Worm (Caenorhabditis elegans) whole organism, mixed stage, embryonic: Measurements from ENCODE around the gene Y17G7B.22.

ENCODE experiments used
- M03D4.4 ChIP-seq: sonication (generic microtip); optimal IDR thresholded peaks from 2 replicates; lab custom pipeline; 2017; ENCODE audit warnings: mild to moderate bottlenecking, missing genetic modification characterization, missing compliant biosample characterization
- bed-3 ChIP-seq: fragments of 200-800 bp; sonication (Bioruptor generic); optimal IDR thresholded peaks from 3 replicates; lab custom pipeline; 2018; ENCODE audit warnings: mild to moderate bottlenecking, missing genetic modification characterization, moderate library complexity, missing compliant biosample characterization
- blmp-1 ChIP-seq: fragments of 150-350 bp; optimal IDR thresholded peaks from 2 replicates; lab custom pipeline; 2014; ENCODE audit warnings: missing biosample characterization, missing genetic modification characterization
- ceh-39 ChIP-seq: fragments of 150-350 bp; optimal IDR thresholded peaks from 2 replicates; lab custom pipeline; 2014; ENCODE audit warnings: missing biosample characterization, missing genetic modification characterization
- ceh-43 ChIP-seq: fragments of 200-800 bp; sonication (Bioruptor generic); optimal IDR thresholded peaks from 2 replicates; lab custom pipeline; 2018; ENCODE audit warnings: mild to moderate bottlenecking, missing genetic modification characterization, moderate library complexity, missing compliant biosample characterization
- ceh-83 ChIP-seq: fragments of 200-800 bp; sonication (Bioruptor generic); optimal IDR thresholded peaks from 2 replicates; lab custom pipeline; 2018; ENCODE audit warnings: mild to moderate bottlenecking, missing genetic modification characterization, missing compliant biosample characterization
- ces-1 ChIP-seq: fragments of 150-350 bp; optimal IDR thresholded peaks from 2 replicates; lab custom pipeline; 2014; ENCODE audit warnings: missing biosample characterization, missing genetic modification reagents, missing genetic modification characterization
- cnd-1 ChIP-seq: fragments of 200-800 bp; sonication (Bioruptor generic); optimal IDR thresholded peaks from 2 replicates; lab custom pipeline; 2018; ENCODE audit warnings: mild to moderate bottlenecking, missing genetic modification characterization, missing compliant biosample characterization
- drap-1 ChIP-seq: fragments of 200-800 bp; sonication (Bioruptor generic); optimal IDR thresholded peaks from 3 replicates; lab custom pipeline; 2018; ENCODE audit warnings: mild to moderate bottlenecking, missing genetic modification characterization, missing compliant biosample characterization
- elt-1 ChIP-seq: sonication (generic microtip); optimal IDR thresholded peaks from 2 replicates; lab custom pipeline; 2017; ENCODE audit warnings: missing genetic modification characterization, mild to moderate bottlenecking, missing compliant biosample characterization, antibody characterized with exemption, moderate library complexity, borderline replicate concordance; ENCODE audit not compliant: insufficient read depth
- elt-3 ChIP-seq: fragments of 150-350 bp; optimal IDR thresholded peaks from 2 replicates; lab custom pipeline; 2014; ENCODE audit warnings: missing biosample characterization, missing genetic modification characterization
- flh-1 ChIP-seq: fragments of 200-800 bp; sonication (Bioruptor generic); optimal IDR thresholded peaks from 2 replicates; lab custom pipeline; 2018; ENCODE audit warnings: mild to moderate bottlenecking, missing genetic modification characterization, moderate library complexity, missing compliant biosample characterization
- ham-2 ChIP-seq: fragments of 200-800 bp; sonication (Bioruptor generic); optimal IDR thresholded peaks from 2 replicates; lab custom pipeline; 2018; ENCODE audit warnings: mild to moderate bottlenecking, missing genetic modification characterization, missing compliant biosample characterization
- hlh-1 ChIP-seq: fragments of 150-350 bp; optimal IDR thresholded peaks from 2 replicates; lab custom pipeline; 2014; ENCODE audit warnings: missing biosample characterization, missing genetic modification reagents, missing genetic modification characterization
- lin-13 ChIP-seq: fragments of 150-350 bp; optimal IDR thresholded peaks from 2 replicates; lab custom pipeline; 2014; ENCODE audit warnings: missing biosample characterization, missing genetic modification characterization
- lin-32 ChIP-seq: fragments of 200-800 bp; sonication (Bioruptor generic); optimal IDR thresholded peaks from 2 replicates; lab custom pipeline; 2018; ENCODE audit warnings: mild to moderate bottlenecking, missing genetic modification characterization, missing compliant biosample characterization
- lsy-2 ChIP-seq: fragments of 150-350 bp; optimal IDR thresholded peaks from 2 replicates; lab custom pipeline; 2014; ENCODE audit warnings: missing biosample characterization, missing genetic modification characterization
- mab-5 ChIP-seq: fragments of 150-350 bp; optimal IDR thresholded peaks from 2 replicates; lab custom pipeline; 2014; ENCODE audit warnings: missing biosample characterization, missing genetic modification characterization
- mep-1 ChIP-seq: fragments of 150-350 bp; optimal IDR thresholded peaks from 2 replicates; lab custom pipeline; 2017; ENCODE audit warnings: missing biosample characterization, missing genetic modification reagents, missing genetic modification characterization, inconsistent platforms
- mls-2 ChIP-seq: sonication (generic microtip); optimal IDR thresholded peaks from 2 replicates; lab custom pipeline; 2016; ENCODE audit warnings: mild to moderate bottlenecking, missing genetic modification characterization, moderate library complexity, missing compliant biosample characterization
- nhr-12 ChIP-seq: fragments of 150-350 bp; optimal IDR thresholded peaks from 2 replicates; lab custom pipeline; 2014; ENCODE audit warnings: missing biosample characterization, missing genetic modification characterization
- nhr-2 ChIP-seq: fragments of 150-350 bp; optimal IDR thresholded peaks from 2 replicates; lab custom pipeline; 2014; ENCODE audit warnings: missing biosample characterization, missing genetic modification characterization
- nhr-237 ChIP-seq: fragments of 150-350 bp; optimal IDR thresholded peaks from 2 replicates; lab custom pipeline; 2014; ENCODE audit warnings: missing biosample characterization, missing genetic modification characterization
- nhr-28 ChIP-seq: fragments of 150-350 bp; optimal IDR thresholded peaks from 2 replicates; lab custom pipeline; 2014; ENCODE audit warnings: missing biosample characterization, missing genetic modification characterization
- nhr-76 ChIP-seq: sonication (generic microtip); optimal IDR thresholded peaks from 2 replicates; lab custom pipeline; 2017; ENCODE audit warnings: missing biosample characterization, missing genetic modification characterization
- pha-4 ChIP-seq: fragments of 150-350 bp; optimal IDR thresholded peaks from 2 replicates; lab custom pipeline; 2018; ENCODE audit warnings: missing biosample characterization, missing genetic modification reagents, missing genetic modification characterization
- sem-2 ChIP-seq: fragments of 200-800 bp; sonication (Bioruptor generic); optimal IDR thresholded peaks from 2 replicates; lab custom pipeline; 2018; ENCODE audit warnings: mild to moderate bottlenecking, missing genetic modification characterization, missing compliant biosample characterization
- snpc-4 ChIP-seq: fragments of 150-350 bp; optimal IDR thresholded peaks from 2 replicates; lab custom pipeline; 2014; ENCODE audit warnings: missing biosample characterization, missing genetic modification characterization
- sptf-1 ChIP-seq: sonication (generic microtip); optimal IDR thresholded peaks from 2 replicates; lab custom pipeline; 2017; ENCODE audit warnings: mild to moderate bottlenecking, missing genetic modification characterization, moderate library complexity, missing compliant biosample characterization
- tbx-8 ChIP-seq: fragments of 200-800 bp; sonication (Bioruptor generic); optimal IDR thresholded peaks from 2 replicates; lab custom pipeline; 2018; ENCODE audit warnings: mild to moderate bottlenecking, missing genetic modification characterization, moderate library complexity, missing compliant biosample characterization
- unc-120 ChIP-seq: sonication (generic microtip); optimal IDR thresholded peaks from 2 replicates; lab custom pipeline; 2017; ENCODE audit warnings: missing genetic modification characterization, missing compliant biosample characterization; ENCODE audit not compliant: poor library complexity, severe bottlenecking
- unc-39 ChIP-seq: fragments of 150-350 bp; optimal IDR thresholded peaks from 2 replicates; lab custom pipeline; 2014; ENCODE audit warnings: missing biosample characterization, missing genetic modification characterization
- unc-62 ChIP-seq: fragments of 150-350 bp; optimal IDR thresholded peaks from 2 replicates; lab custom pipeline; 2014; ENCODE audit warnings: missing biosample characterization, missing genetic modification reagents, missing genetic modification characterization
- zip-8 ChIP-seq: fragments of 150-350 bp; optimal IDR thresholded peaks from 2 replicates; lab custom pipeline; 2014; ENCODE audit warnings: missing biosample characterization, missing genetic modification characterization
- ztf-11 ChIP-seq: fragments of 150-350 bp; optimal IDR thresholded peaks from 2 replicates; lab custom pipeline; 2014; ENCODE audit warnings: missing biosample characterization, missing genetic modification characterization

Gene Y17G7B.22

DNA sequence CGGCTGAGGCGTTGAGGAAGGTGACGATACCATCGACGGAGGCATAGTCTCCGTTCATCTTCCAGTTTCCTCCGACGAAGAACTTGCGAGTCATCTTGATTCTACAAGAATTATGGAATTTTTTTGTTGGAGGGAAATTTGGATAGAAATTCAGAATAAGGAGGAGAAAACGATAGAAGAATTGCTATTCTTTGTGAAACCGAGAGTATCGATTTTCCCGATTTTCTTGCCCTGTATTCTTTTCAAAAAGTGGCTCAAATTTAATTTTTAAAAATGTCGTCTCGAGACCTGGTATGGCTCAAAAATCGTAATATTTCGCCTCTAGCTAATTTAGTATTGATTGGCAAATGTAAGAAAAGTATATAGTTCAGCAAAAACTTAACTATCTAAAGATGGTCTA, 28.8 kb upstream of the Y17G7B.22 start, which contains the start of gene tpi-1:
TSS of gene tpi-1 (minus strand) at position 101 of the 400 bp plus-strand sequence.
- TF ChIP-seq tbx-8 (GFP tag; lab: Kevin White, UChicago) = no peak
- no peak for TF ChIP-seq drap-1 (GFP tag; lab: Kevin White, UChicago)
- no peak for TF ChIP-seq mep-1
- no peak for TF ChIP-seq sptf-1 (tag; lab: Kevin White, UChicago)
- TF ChIP-seq nhr-76 = no peak
- TF ChIP-seq hlh-1 = no peak
- TF ChIP-seq unc-62 (GFP tag; lab: Kevin White, UChicago) = no peak
- no peak for TF ChIP-seq nhr-237 (tag; lab: Kevin White, UChicago)
- TF ChIP-seq ztf-11 (tag; lab: Kevin White, UChicago) = no peak
- no peak for TF ChIP-seq elt-1 (tag; lab: Kevin White, UChicago)
- no peak for TF ChIP-seq unc-120 (tag; lab: Kevin White, UChicago)
- TF ChIP-seq snpc-4 (tag; lab: Kevin White, UChicago) = no peak

- peak; percentile 15 for TF ChIP-seq nhr-237 (tag; lab: Kevin White, UChicago)
- no peak for TF ChIP-seq nhr-28 (tag; lab: Kevin White, UChicago)
- TF ChIP-seq mls-2 (tag; lab: Kevin White, UChicago) = no peak
- peak; percentile 66 for TF ChIP-seq ces-1 (GFP tag; lab: Kevin White, UChicago)
- TF ChIP-seq lin-32 = no peak
- TF ChIP-seq ceh-39 (tag; lab: Kevin White, UChicago) = no peak
- no peak for TF ChIP-seq unc-39
- TF ChIP-seq sem-2 (GFP tag; lab: Kevin White, UChicago) = no peak
- no peak for TF ChIP-seq elt-1 (tag; lab: Kevin White, UChicago)
- TF ChIP-seq ceh-83 (GFP tag; lab: Kevin White, UChicago) = no peak
- no peak for TF ChIP-seq nhr-76
- TF ChIP-seq lsy-2 = peak; percentile 10
- no peak for TF ChIP-seq nhr-12 (tag; lab: Kevin White, UChicago)
- no peak for TF ChIP-seq drap-1 (GFP tag; lab: Kevin White, UChicago)
- TF ChIP-seq unc-62 (GFP tag; lab: Kevin White, UChicago) = no peak
- TF ChIP-seq ham-2 = no peak
- TF ChIP-seq hlh-1 = no peak
- no peak for TF ChIP-seq mep-1
- no peak for TF ChIP-seq blmp-1 (tag; lab: Kevin White, UChicago)
- peak; percentile 79 for TF ChIP-seq unc-120 (tag; lab: Kevin White, UChicago)
Observed at ce11 chrII:12040167-12040566, 27.7 kb upstream of the Y17G7B.22 start.

DNA sequence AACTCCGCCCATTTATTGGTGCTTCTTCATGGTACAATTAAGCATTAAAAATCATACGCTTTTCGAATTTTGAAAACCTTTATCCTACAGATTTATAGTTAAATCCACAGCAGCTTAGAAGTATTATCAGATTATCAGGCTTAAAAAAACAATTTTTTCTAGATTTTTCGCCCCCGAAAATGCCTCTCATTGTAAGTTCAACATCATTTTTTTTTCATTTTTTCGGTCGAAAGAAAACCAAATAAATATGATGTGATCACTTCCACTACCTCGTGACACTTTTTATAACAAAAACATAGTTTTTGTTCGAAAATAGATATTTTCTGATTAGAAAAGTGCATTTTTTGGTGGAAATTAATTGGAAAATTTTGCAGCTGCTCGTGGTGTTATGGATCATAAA, 26.7 kb upstream of the Y17G7B.22 start:
- no peak for TF ChIP-seq drap-1 (GFP tag; lab: Kevin White, UChicago)
- no peak for TF ChIP-seq unc-62 (GFP tag; lab: Kevin White, UChicago)
- TF ChIP-seq nhr-76 = no peak
- no peak for TF ChIP-seq ztf-11 (tag; lab: Kevin White, UChicago)
- no peak for TF ChIP-seq flh-1 (GFP tag; lab: Kevin White, UChicago)
- TF ChIP-seq nhr-12 (tag; lab: Kevin White, UChicago) = no peak
- no peak for TF ChIP-seq M03D4.4 (tag; lab: Kevin White, UChicago)
- no peak for TF ChIP-seq lin-32

- peak; percentile 53 for TF ChIP-seq lin-32
- no peak for TF ChIP-seq nhr-2 (tag; lab: Kevin White, UChicago)
- TF ChIP-seq mab-5 (tag; lab: Kevin White, UChicago) = no peak
- no peak for TF ChIP-seq ztf-11 (tag; lab: Kevin White, UChicago)
- TF ChIP-seq mep-1 = peak; percentile 42
- TF ChIP-seq hlh-1 = no peak
- peak; percentile 27 for TF ChIP-seq bed-3
- peak; percentile 56 for TF ChIP-seq drap-1 (GFP tag; lab: Kevin White, UChicago)
- TF ChIP-seq snpc-4 (tag; lab: Kevin White, UChicago) = no peak
- TF ChIP-seq unc-39 = no peak
- peak; percentile 63 for TF ChIP-seq tbx-8 (GFP tag; lab: Kevin White, UChicago)
- peak; percentile 56 for TF ChIP-seq ceh-43 (GFP tag; lab: Kevin White, UChicago)
- no peak for TF ChIP-seq ceh-83 (GFP tag; lab: Kevin White, UChicago)
- TF ChIP-seq sem-2 (GFP tag; lab: Kevin White, UChicago) = peak; percentile 44
- TF ChIP-seq M03D4.4 (tag; lab: Kevin White, UChicago) = peak; percentile 54
- TF ChIP-seq flh-1 (GFP tag; lab: Kevin White, UChicago) = no peak
- TF ChIP-seq cnd-1 (tag; lab: Kevin White, UChicago) = peak; percentile 35
- no peak for TF ChIP-seq nhr-237 (tag; lab: Kevin White, UChicago)
- peak; percentile 60 for TF ChIP-seq ham-2
- TF ChIP-seq unc-120 (tag; lab: Kevin White, UChicago) = no peak
- TF ChIP-seq unc-62 (GFP tag; lab: Kevin White, UChicago) = no peak
- TF ChIP-seq nhr-12 (tag; lab: Kevin White, UChicago) = no peak
- TF ChIP-seq nhr-28 (tag; lab: Kevin White, UChicago) = no peak
- TF ChIP-seq elt-3 (tag; lab: Kevin White, UChicago) = no peak
- peak; percentile 85 for TF ChIP-seq mls-2 (tag; lab: Kevin White, UChicago)
- peak; percentile 45 for TF ChIP-seq pha-4 (tag; lab: Kevin White, UChicago)
- TF ChIP-seq ceh-39 (tag; lab: Kevin White, UChicago) = no peak
- TF ChIP-seq elt-1 (tag; lab: Kevin White, UChicago) = no peak
- peak; percentile 78 for TF ChIP-seq ces-1 (GFP tag; lab: Kevin White, UChicago)
- TF ChIP-seq blmp-1 (tag; lab: Kevin White, UChicago) = no peak
- TF ChIP-seq lsy-2 = peak; percentile 50
- no peak for TF ChIP-seq zip-8 (tag; lab: Kevin White, UChicago)
- no peak for TF ChIP-seq nhr-76
- TF ChIP-seq sptf-1 (tag; lab: Kevin White, UChicago) = peak; percentile 87
- TF ChIP-seq lin-13 = peak; percentile 21
Observed at ce11 chrII:12042108-12042960, 25.5 kb upstream of the Y17G7B.22 start, which contains the start of gene ippk-1. TSS of gene ippk-1 (plus strand) at chrII:12042910.
